Fruit fly (Drosophila melanogaster) whole organism, embryonic: Measurements from ENCODE around the gene CG11842.

Source experiments
- Atf3 ChIP-seq: fragments of 200-800 bp; sonication (Bioruptor generic); optimal IDR thresholded peaks from 3 replicates; lab custom pipeline; 2016; ENCODE audit warnings: missing biosample characterization, missing genetic modification characterization
- Bdp1 ChIP-seq: fragments of 200-800 bp; sonication (Bioruptor generic); optimal IDR thresholded peaks from 3 replicates; lab custom pipeline; 2016; ENCODE audit warnings: missing biosample characterization, missing genetic modification characterization
- CG10543 ChIP-seq: fragments of 200-800 bp; sonication (Bioruptor generic); optimal IDR thresholded peaks from 3 replicates; lab custom pipeline; 2017; ENCODE audit warnings: missing biosample characterization, mild to moderate bottlenecking, missing genetic modification characterization, moderate library complexity
- CG10979 ChIP-seq: fragments of 200-800 bp; sonication (Bioruptor generic); optimal IDR thresholded peaks from 2 replicates; lab custom pipeline; 2018; ENCODE audit warnings: missing biosample characterization, mild to moderate bottlenecking, missing genetic modification characterization, moderate library complexity
- CG11504 ChIP-seq: fragments of 200-800 bp; sonication (Bioruptor generic); optimal IDR thresholded peaks from 3 replicates; lab custom pipeline; 2019; ENCODE audit warnings: missing biosample characterization, mild to moderate bottlenecking, missing genetic modification characterization, moderate library complexity
- CG12659 ChIP-seq: fragments of 200-800 bp; sonication (Bioruptor generic); optimal IDR thresholded peaks from 3 replicates; lab custom pipeline; 2017; ENCODE audit warnings: mild to moderate bottlenecking, missing biosample characterization, missing genetic modification reagents, missing genetic modification characterization
- CG13894 ChIP-seq: fragments of 200-800 bp; sonication (Bioruptor generic); optimal IDR thresholded peaks from 3 replicates; lab custom pipeline; 2018; ENCODE audit warnings: missing biosample characterization, mild to moderate bottlenecking, missing genetic modification characterization, moderate library complexity
- CG1529 ChIP-seq: fragments of 200-800 bp; sonication (Bioruptor generic); optimal IDR thresholded peaks from 3 replicates; lab custom pipeline; 2018; ENCODE audit warnings: missing biosample characterization, missing genetic modification characterization
- CG15601 ChIP-seq: fragments of 200-800 bp; sonication (Bioruptor generic); optimal IDR thresholded peaks from 3 replicates; lab custom pipeline; 2019; ENCODE audit warnings: missing biosample characterization, mild to moderate bottlenecking, missing genetic modification characterization, moderate library complexity
- CG15696 ChIP-seq: fragments of 200-800 bp; sonication (Bioruptor generic); optimal IDR thresholded peaks from 2 replicates; lab custom pipeline; 2019; ENCODE audit warnings: missing biosample characterization, mild to moderate bottlenecking, missing genetic modification characterization, moderate library complexity
- CG16813 ChIP-seq: fragments of 200-800 bp; sonication (Bioruptor generic); IDR thresholded peaks from 3 replicates; pipeline ENCODE4 v1.3.6; 2022; ENCODE audit warnings: missing biosample characterization, missing genetic modification characterization; ENCODE audit not compliant: partially characterized antibody
- CG17359 ChIP-seq: fragments of 200-800 bp; sonication (Bioruptor generic); optimal IDR thresholded peaks from 3 replicates; lab custom pipeline; 2018; ENCODE audit warnings: missing biosample characterization, mild to moderate bottlenecking, missing genetic modification characterization, moderate library complexity
- CG30431 ChIP-seq: fragments of 200-800 bp; sonication (Bioruptor generic); optimal IDR thresholded peaks from 2 replicates; lab custom pipeline; 2017; ENCODE audit warnings: missing biosample characterization, missing genetic modification characterization
- CG3065 ChIP-seq: fragments of 200-800 bp; sonication (Bioruptor generic); optimal IDR thresholded peaks from 2 replicates; lab custom pipeline; 2016; ENCODE audit warnings: missing biosample characterization, missing genetic modification characterization
- CG31224 ChIP-seq: fragments of 200-800 bp; sonication (Bioruptor generic); IDR thresholded peaks from 2 replicates; pipeline ENCODE4 v1.3.6; 2022; ENCODE audit warnings: missing biosample characterization, missing genetic modification characterization
- CG33213 ChIP-seq: fragments of 200-800 bp; sonication (Bioruptor generic); optimal IDR thresholded peaks from 3 replicates; lab custom pipeline; 2016; ENCODE audit warnings: missing biosample characterization, missing genetic modification characterization
- CG34224 ChIP-seq: fragments of 200-800 bp; sonication (Bioruptor generic); IDR thresholded peaks from 3 replicates; pipeline ENCODE4 v1.3.6; 2022; ENCODE audit warnings: missing biosample characterization, missing genetic modification characterization; ENCODE audit not compliant: partially characterized antibody
- CG4404 ChIP-seq: fragments of 200-800 bp; sonication (Bioruptor generic); IDR thresholded peaks from 2 replicates; pipeline ENCODE4 v1.3.6; 2022; ENCODE audit warnings: missing biosample characterization, missing genetic modification characterization
- CG9727 ChIP-seq: fragments of 200-800 bp; sonication (Bioruptor generic); optimal IDR thresholded peaks from 3 replicates; lab custom pipeline; 2017; ENCODE audit warnings: missing biosample characterization, mild to moderate bottlenecking, missing genetic modification characterization
- CG9932 ChIP-seq: fragments of 200-800 bp; sonication (Bioruptor generic); IDR thresholded peaks from 2 replicates; pipeline ENCODE4 v1.3.6; 2022; ENCODE audit warnings: missing biosample characterization, missing genetic modification characterization
- Chrac-16 ChIP-seq: fragments of 200-800 bp; sonication (Bioruptor generic); optimal IDR thresholded peaks from 3 replicates; lab custom pipeline; 2016; ENCODE audit warnings: missing biosample characterization, missing genetic modification characterization
- CrebB ChIP-seq: fragments of 200-800 bp; sonication (Bioruptor generic); optimal IDR thresholded peaks from 3 replicates; lab custom pipeline; 2018; ENCODE audit warnings: missing biosample characterization, mild to moderate bottlenecking, missing genetic modification characterization
- Drgx ChIP-seq: fragments of 200-800 bp; sonication (Bioruptor generic); IDR thresholded peaks from 2 replicates; pipeline ENCODE4 v1.3.6; 2022; ENCODE audit warnings: missing biosample characterization, missing genetic modification characterization
- ERR ChIP-seq: fragments of 200-800 bp; sonication (Bioruptor generic); optimal IDR thresholded peaks from 2 replicates; lab custom pipeline; 2016; ENCODE audit warnings: missing biosample characterization, missing genetic modification characterization
- Fer1 ChIP-seq: fragments of 200-800 bp; sonication (Bioruptor generic); optimal IDR thresholded peaks from 2 replicates; lab custom pipeline; 2017; ENCODE audit warnings: missing biosample characterization, mild to moderate bottlenecking, missing genetic modification characterization
- H2.0 ChIP-seq: fragments of 200-800 bp; sonication (Bioruptor generic); IDR thresholded peaks from 2 replicates; pipeline ENCODE4 v1.3.6; 2022; ENCODE audit warnings: missing biosample characterization, missing genetic modification characterization
- Hmx ChIP-seq: fragments of 200-800 bp; sonication (Bioruptor generic); optimal IDR thresholded peaks from 2 replicates; lab custom pipeline; 2016; ENCODE audit warnings: missing biosample characterization, missing genetic modification characterization
- Hr39 ChIP-seq: fragments of >200 bp; optimal IDR thresholded peaks from 2 replicates; lab custom pipeline; 2017
- Max ChIP-seq: fragments of 200-800 bp; sonication (Bioruptor generic); optimal IDR thresholded peaks from 2 replicates; lab custom pipeline; 2016; ENCODE audit warnings: missing biosample characterization, mild to moderate bottlenecking, missing genetic modification characterization
- Opbp ChIP-seq: fragments of 200-800 bp; sonication (Bioruptor generic); IDR thresholded peaks from 3 replicates; pipeline ENCODE4 v1.3.6; 2022; ENCODE audit warnings: missing biosample characterization, missing genetic modification characterization; ENCODE audit not compliant: partially characterized antibody
- Optix ChIP-seq: fragments of 200-800 bp; sonication (Bioruptor generic); IDR thresholded peaks from 3 replicates; pipeline ENCODE4 v1.3.6; 2022; ENCODE audit warnings: missing biosample characterization, missing genetic modification characterization
- Rfx ChIP-seq: fragments of 200-800 bp; sonication (Bioruptor generic); IDR thresholded peaks from 2 replicates; pipeline ENCODE4 v1.3.6; 2022; ENCODE audit warnings: missing biosample characterization, missing genetic modification characterization
- Xrp1 ChIP-seq: fragments of 200-800 bp; sonication (Bioruptor generic); IDR thresholded peaks from 2 replicates; pipeline ENCODE4 v1.3.6; 2022; ENCODE audit warnings: missing biosample characterization, missing genetic modification characterization
- YL-1 ChIP-seq: fragments of 200-800 bp; sonication (Bioruptor generic); optimal IDR thresholded peaks from 3 replicates; lab custom pipeline; 2017; ENCODE audit warnings: missing biosample characterization, mild to moderate bottlenecking, missing genetic modification characterization
- abd-A ChIP-seq: fragments of 200-800 bp; sonication (Bioruptor generic); optimal IDR thresholded peaks from 3 replicates; lab custom pipeline; 2019; ENCODE audit warnings: missing biosample characterization, mild to moderate bottlenecking, missing genetic modification characterization, moderate library complexity
- aop ChIP-seq: fragments of 200-800 bp; sonication (Bioruptor generic); IDR thresholded peaks from 2 replicates; pipeline ENCODE4 v1.3.6; 2022; ENCODE audit warnings: missing biosample characterization, missing genetic modification characterization
- btn ChIP-seq: fragments of 200-800 bp; sonication (Bioruptor generic); optimal IDR thresholded peaks from 2 replicates; lab custom pipeline; 2016; ENCODE audit warnings: missing biosample characterization, missing genetic modification characterization
- crol ChIP-seq: fragments of 200-800 bp; sonication (Bioruptor generic); IDR thresholded peaks from 2 replicates; pipeline ENCODE4 v1.3.6; 2022; ENCODE audit warnings: missing biosample characterization, missing genetic modification characterization
- dpn ChIP-seq, 2 experiments: fragments of 200-800 bp; sonication (Bioruptor generic); optimal IDR thresholded peaks; 3 replicates each; lab custom pipeline; 2016; ENCODE audit warnings: missing biosample characterization in 2 of 2, missing genetic modification characterization in 2 of 2
- fd3F ChIP-seq: fragments of 200-800 bp; sonication (Bioruptor generic); optimal IDR thresholded peaks from 2 replicates; lab custom pipeline; 2018; ENCODE audit warnings: missing biosample characterization, mild to moderate bottlenecking, missing genetic modification characterization, moderate library complexity
- grn ChIP-seq: fragments of 200-800 bp; sonication (Bioruptor generic); optimal IDR thresholded peaks from 3 replicates; lab custom pipeline; 2017; ENCODE audit warnings: missing biosample characterization, missing genetic modification characterization
- ind ChIP-seq: fragments of 200-800 bp; sonication (Bioruptor generic); optimal IDR thresholded peaks from 3 replicates; lab custom pipeline; 2016; ENCODE audit warnings: missing biosample characterization, missing genetic modification characterization
- kni ChIP-seq: fragments of 200-800 bp; sonication (Bioruptor generic); optimal IDR thresholded peaks from 3 replicates; lab custom pipeline; 2017; ENCODE audit warnings: mild to moderate bottlenecking, missing biosample characterization, missing genetic modification reagents, missing genetic modification characterization
- nom ChIP-seq: fragments of 200-800 bp; sonication (Bioruptor generic); optimal IDR thresholded peaks from 2 replicates; lab custom pipeline; 2017; ENCODE audit warnings: missing biosample characterization, missing genetic modification characterization, mild to moderate bottlenecking, moderate library complexity, missing genetic modification reagents
- otp ChIP-seq: fragments of 200-800 bp; sonication (Bioruptor generic); IDR thresholded peaks from 3 replicates; pipeline ENCODE4, ENCODE4 v1.3.6; 2022; ENCODE audit warnings: missing biosample characterization, missing genetic modification characterization
- pan ChIP-seq, 4 experiments: fragments of >200 bp in 3 of 4; fragments of 200-800 bp in 1 of 4; sonication (Bioruptor generic) in 1 of 4; optimal IDR thresholded peaks in 3 of 4; IDR thresholded peaks in 1 of 4; 2 replicates each; pipeline versions ENCODE4 v1.3.6 to Lab custom; 2017 to 2022; ENCODE audit warnings: missing biosample characterization in 2 of 4, missing genetic modification characterization in 2 of 4, mixed read lengths in 1 of 4
- shn ChIP-seq: fragments of 200-800 bp; sonication (Bioruptor generic); optimal IDR thresholded peaks from 3 replicates; lab custom pipeline; 2016; ENCODE audit warnings: missing biosample characterization, missing genetic modification characterization
- sqz ChIP-seq: fragments of 200-800 bp; sonication (Bioruptor generic); optimal IDR thresholded peaks from 3 replicates; lab custom pipeline; 2018; ENCODE audit warnings: missing biosample characterization, mild to moderate bottlenecking, missing genetic modification characterization
- twi ChIP-seq: fragments of 200-800 bp; optimal IDR thresholded peaks from 2 replicates; lab custom pipeline; 2019; ENCODE audit warnings: missing biosample characterization, mild to moderate bottlenecking, missing genetic modification characterization, moderate library complexity
- vfl ChIP-seq: fragments of 200-800 bp; sonication (Bioruptor generic); optimal IDR thresholded peaks from 2 replicates; lab custom pipeline; 2016; ENCODE audit warnings: missing biosample characterization, missing genetic modification characterization

CG11842 gene

DNA sequence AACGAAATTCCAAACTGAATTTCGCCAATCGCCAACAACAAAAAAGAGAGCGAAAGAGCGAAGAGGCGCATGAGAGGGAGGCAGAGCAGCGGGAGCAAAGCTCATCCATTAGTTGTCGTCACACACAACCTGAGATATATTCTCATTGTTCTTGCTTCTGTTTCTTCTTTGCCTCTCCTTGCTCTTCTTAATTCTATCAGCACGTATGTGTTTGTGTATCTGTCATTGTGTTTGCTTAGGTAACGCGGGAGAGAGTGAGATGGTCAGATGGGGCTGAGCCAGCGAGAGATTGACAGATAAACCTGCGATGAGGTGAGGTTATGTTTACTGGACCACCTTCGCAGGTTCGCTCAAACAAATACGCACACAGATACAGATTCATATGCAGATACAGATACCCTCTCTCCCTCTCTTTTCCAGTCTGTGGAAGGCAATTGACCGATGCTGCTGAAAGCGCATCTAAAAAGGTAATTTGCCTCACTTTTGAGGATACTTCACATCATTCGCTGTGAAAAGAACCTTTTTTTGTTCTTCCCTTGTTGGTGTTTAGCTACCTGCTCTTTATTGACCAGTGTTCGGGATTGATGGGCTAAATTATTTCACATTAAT lies 21.6 kb downstream of the CG11842 start (continued):
- no peak for TF ChIP-seq CG4404 (GFP tag; lab: Robert Waterston, UW)
- TF ChIP-seq CG3065 (GFP tag; lab: Kevin White, UChicago): no peak
- no peak for TF ChIP-seq CG9727
- TF ChIP-seq CG10979 (tag; lab: Kevin White, UChicago): peak; percentile 8
- TF ChIP-seq abd-A: peak; percentile 82
- TF ChIP-seq CG16813: no peak
- no peak for TF ChIP-seq Rfx (GFP tag; lab: Robert Waterston, UW)
- TF ChIP-seq vfl (GFP tag; lab: Kevin White, UChicago): no peak
- TF ChIP-seq Bdp1: no peak
- TF ChIP-seq Xrp1 (GFP tag; lab: Robert Waterston, UW): 0 out of 2 replicates have a peak, but pooled peaks have one; percentile 19
- no peak for TF ChIP-seq ind (GFP tag; lab: Kevin White, UChicago)
- peak; percentile 70 for TF ChIP-seq nom (GFP tag; lab: Kevin White, UChicago)
- no peak for TF ChIP-seq Max (GFP tag; lab: Kevin White, UChicago)
- no peak for TF ChIP-seq Chrac-16 (GFP tag; lab: Kevin White, UChicago)
- TF ChIP-seq CG33213 (GFP tag; lab: Kevin White, UChicago): no peak
- TF ChIP-seq sqz (GFP tag; lab: Kevin White, UChicago): peak; percentile 23
- TF ChIP-seq ERR (GFP tag; lab: Kevin White, UChicago): no peak
- TF ChIP-seq CG10543: peak; percentile 29
- no peak for TF ChIP-seq dpn (GFP tag; optimal IDR thresholded peaks at IDR 0.05; lab: Kevin White, UChicago)
- TF ChIP-seq Drgx (GFP tag; lab: Robert Waterston, UW): no peak
- peak; percentile 90 for TF ChIP-seq grn (GFP tag; lab: Kevin White, UChicago)
- no peak for TF ChIP-seq Hmx (GFP tag; lab: Kevin White, UChicago)
- no peak for TF ChIP-seq CG9932 (GFP tag; lab: Robert Waterston, UW)
- TF ChIP-seq CG11504 (tag; lab: Kevin White, UChicago): no peak
- TF ChIP-seq aop (GFP tag; lab: Robert Waterston, UW): no peak
- no peak for TF ChIP-seq CG17359 (tag; lab: Kevin White, UChicago)
- peak; percentile 35 for TF ChIP-seq twi (tag; lab: Kevin White, UChicago)
- TF ChIP-seq CG31224: no peak
- peak; percentile 55 for TF ChIP-seq CrebB (tag; lab: Kevin White, UChicago)
- TF ChIP-seq CG15601 (tag; lab: Kevin White, UChicago): peak; percentile 5
- no peak for TF ChIP-seq Optix (GFP tag; lab: Robert Waterston, UW)
- peak; percentile 75 for TF ChIP-seq crol (GFP tag; lab: Robert Waterston, UW)
- TF ChIP-seq CG34224 (GFP tag; lab: Robert Waterston, UW): no peak
- TF ChIP-seq Hr39 (lab: Kevin White, UChicago): no peak
- TF ChIP-seq Atf3: no peak
- TF ChIP-seq otp (GFP tag; lab: Robert Waterston, UW): no peak
- TF ChIP-seq CG30431: no peak
- no peak for TF ChIP-seq shn (GFP tag; lab: Kevin White, UChicago)
- TF ChIP-seq H2.0 (GFP tag; lab: Robert Waterston, UW): no peak
- TF ChIP-seq Opbp (GFP tag; lab: Robert Waterston, UW): no peak
- peak; percentile 19 for TF ChIP-seq CG15696 (tag; lab: Kevin White, UChicago)
- no peak for TF ChIP-seq fd3F (GFP tag; lab: Kevin White, UChicago)
- no peak for TF ChIP-seq CG1529
- TF ChIP-seq btn (GFP tag; lab: Kevin White, UChicago): no peak
- TF ChIP-seq CG13894 (tag; lab: Kevin White, UChicago): peak; percentile 49
- TF ChIP-seq YL-1 (GFP tag; lab: Kevin White, UChicago): no peak
- peak; percentile 30 for TF ChIP-seq Fer1 (GFP tag; lab: Kevin White, UChicago)
- TF ChIP-seq pan (optimal IDR thresholded peaks at IDR 0.05; lab: Kevin White, UChicago): no peak
- TF ChIP-seq pan (GFP tag; optimal IDR thresholded peaks at IDR 0.05 in 1 of 2, IDR thresholded peaks at IDR 0.05 in 1 of 2): peak in 1 of 2 experiments; percentile 17
- TF ChIP-seq CG12659 (GFP tag; lab: Kevin White, UChicago): no peak
- TF ChIP-seq kni (GFP tag; lab: Kevin White, UChicago): peak; percentile 97
